Fruit fly (Drosophila melanogaster) whole organism, wandering third instar larva: Measurements from ENCODE around the gene Ostgamma.

ENCODE experiments used
- Abd-B ChIP-seq: fragments of >200 bp; optimal IDR thresholded peaks from 2 replicates; lab custom pipeline; 2017; ENCODE audit warnings: missing biosample characterization, missing genetic modification characterization
- CG32264 ChIP-seq: fragments of 200-800 bp; sonication (Bioruptor generic); optimal IDR thresholded peaks from 2 replicates; lab custom pipeline; 2016; ENCODE audit warnings: missing biosample characterization, missing genetic modification characterization
- CG9705 ChIP-seq: fragments of 200-800 bp; sonication (Bioruptor generic); optimal IDR thresholded peaks from 2 replicates; lab custom pipeline; 2018; ENCODE audit warnings: missing biosample characterization, mild to moderate bottlenecking, missing genetic modification characterization
- CrebA ChIP-seq: fragments of 200-800 bp; sonication (Bioruptor generic); optimal IDR thresholded peaks from 2 replicates; lab custom pipeline; 2016; ENCODE audit warnings: missing biosample characterization, mild to moderate bottlenecking, missing genetic modification characterization, borderline replicate concordance
- Dfd ChIP-seq: fragments of >200 bp; optimal IDR thresholded peaks from 2 replicates; lab custom pipeline; 2017; ENCODE audit warnings: missing biosample characterization, missing genetic modification characterization
- Dif ChIP-seq: fragments of 200-275, 200-300 bp; sonication (Bioruptor generic); optimal IDR thresholded peaks from 2 replicates; lab custom pipeline; 2018; ENCODE audit warnings: missing biosample characterization, missing genetic modification characterization; ENCODE audit not compliant: partially characterized antibody
- GATAd ChIP-seq: sonication (Bioruptor generic); optimal IDR thresholded peaks from 2 replicates; lab custom pipeline; 2016; ENCODE audit warnings: missing biosample characterization, missing genetic modification characterization
- HLH106 ChIP-seq: fragments of 200-800 bp; optimal IDR thresholded peaks from 3 replicates; lab custom pipeline; 2019; ENCODE audit warnings: missing biosample characterization, mild to moderate bottlenecking, missing genetic modification characterization, moderate library complexity
- Hnf4 ChIP-seq: fragments of 200-800 bp; sonication (Bioruptor generic); optimal IDR thresholded peaks from 2 replicates; lab custom pipeline; 2016; ENCODE audit warnings: missing biosample characterization, mild to moderate bottlenecking, missing genetic modification characterization
- Hr78 ChIP-seq: fragments of >200 bp; optimal IDR thresholded peaks from 2 replicates; lab custom pipeline; 2017; ENCODE audit warnings: missing biosample characterization, missing genetic modification characterization
- Hr83 ChIP-seq: fragments of 200-300 bp; sonication (Bioruptor generic); optimal IDR thresholded peaks from 2 replicates; lab custom pipeline; 2016; ENCODE audit warnings: missing biosample characterization, mild to moderate bottlenecking, missing genetic modification characterization, moderate library complexity; ENCODE audit not compliant: poor library complexity, severe bottlenecking
- Jra ChIP-seq: sonication (Bioruptor generic); optimal IDR thresholded peaks from 2 replicates; lab custom pipeline; 2016; ENCODE audit warnings: missing biosample characterization, missing genetic modification characterization
- Mio ChIP-seq: sonication (Bioruptor generic); optimal IDR thresholded peaks from 2 replicates; lab custom pipeline; 2016; ENCODE audit warnings: missing biosample characterization, missing genetic modification characterization
- Myc ChIP-seq: fragments of >200 bp; optimal IDR thresholded peaks from 2 replicates; lab custom pipeline; 2017
- N ChIP-seq: fragments of >200 bp; optimal IDR thresholded peaks from 2 replicates; lab custom pipeline; 2018; ENCODE audit warnings: missing biosample characterization, missing external identifiers, missing genetic modification characterization
- OdsH ChIP-seq: fragments of 200-800 bp; sonication (Bioruptor generic); optimal IDR thresholded peaks from 2 replicates; lab custom pipeline; 2016; ENCODE audit warnings: missing biosample characterization, mild to moderate bottlenecking, missing genetic modification characterization
- Rel ChIP-seq, 2 experiments: fragments of 200-800 bp; sonication (Bioruptor generic) in 1 of 2; optimal IDR thresholded peaks; 2 replicates in 1 of 2; 3 replicates in 1 of 2; lab custom pipeline; 2016 to 2019; ENCODE audit warnings: mild to moderate bottlenecking in 2 of 2, missing biosample characterization in 2 of 2, missing genetic modification characterization in 2 of 2, moderate library complexity in 1 of 2
- Sp1 ChIP-seq: fragments of 200-800 bp; sonication (Bioruptor generic); optimal IDR thresholded peaks from 3 replicates; lab custom pipeline; 2019; ENCODE audit warnings: missing biosample characterization, mild to moderate bottlenecking, missing genetic modification characterization, moderate library complexity
- Vsx2 ChIP-seq: fragments of 200-300, 225-300 bp; sonication (Bioruptor generic); optimal IDR thresholded peaks from 2 replicates; lab custom pipeline; 2018; ENCODE audit warnings: missing biosample characterization, missing genetic modification characterization; ENCODE audit not compliant: partially characterized antibody
- br ChIP-seq: fragments of 200-800 bp; sonication (Bioruptor generic); optimal IDR thresholded peaks from 2 replicates; lab custom pipeline; 2016; ENCODE audit warnings: missing biosample characterization, missing genetic modification characterization
- brk ChIP-seq: fragments of 200-800 bp; sonication (Bioruptor generic); optimal IDR thresholded peaks from 2 replicates; lab custom pipeline; 2016; ENCODE audit warnings: missing biosample characterization, mild to moderate bottlenecking, missing genetic modification characterization
- dl ChIP-seq, 2 experiments: fragments of 175-275, 200-275 bp in 1 of 2; fragments of 200-275 bp in 1 of 2; sonication (Bioruptor generic); optimal IDR thresholded peaks; lab custom pipeline; 2018; ENCODE audit warnings: mild to moderate bottlenecking in 2 of 2, missing biosample characterization in 2 of 2, missing genetic modification characterization in 2 of 2, moderate library complexity in 2 of 2; ENCODE audit not compliant: partially characterized antibody in 2 of 2, insufficient read depth in 1 of 2
- dmrt93B ChIP-seq: fragments of 200-800 bp; sonication (Bioruptor generic); optimal IDR thresholded peaks from 2 replicates; lab custom pipeline; 2018; ENCODE audit warnings: missing biosample characterization, mild to moderate bottlenecking, missing genetic modification characterization
- dsf ChIP-seq: sonication (Bioruptor generic); optimal IDR thresholded peaks from 2 replicates; lab custom pipeline; 2016; ENCODE audit warnings: missing biosample characterization, missing genetic modification characterization, borderline replicate concordance
- ey ChIP-seq: fragments of 200-800 bp; sonication (Bioruptor generic); optimal IDR thresholded peaks from 2 replicates; lab custom pipeline; 2016; ENCODE audit warnings: missing biosample characterization, missing genetic modification characterization
- foxo ChIP-seq, 2 experiments: fragments of 200-800 bp; sonication (Bioruptor generic); optimal IDR thresholded peaks; 2 replicates in 1 of 2; 3 replicates in 1 of 2; lab custom pipeline; 2016 to 2017; ENCODE audit warnings: missing biosample characterization in 2 of 2, missing genetic modification characterization in 2 of 2
- fru ChIP-seq: fragments of 200-800 bp; sonication (Bioruptor generic); optimal IDR thresholded peaks from 3 replicates; lab custom pipeline; 2016; ENCODE audit warnings: missing biosample characterization, mild to moderate bottlenecking, missing genetic modification characterization
- h ChIP-seq: fragments of 200-800 bp; sonication (Bioruptor generic); optimal IDR thresholded peaks from 3 replicates; lab custom pipeline; 2016; ENCODE audit warnings: missing biosample characterization, mild to moderate bottlenecking, missing genetic modification characterization
- jim ChIP-seq: fragments of 175-275, 200-325 bp; sonication (Bioruptor generic); optimal IDR thresholded peaks from 2 replicates; lab custom pipeline; 2016; ENCODE audit warnings: missing biosample characterization, mild to moderate bottlenecking, missing genetic modification characterization
- lola ChIP-seq: fragments of >200 bp; optimal IDR thresholded peaks from 2 replicates; lab custom pipeline; 2017; ENCODE audit warnings: missing biosample characterization, missing genetic modification characterization
- pan ChIP-seq: fragments of >200 bp; optimal IDR thresholded peaks from 2 replicates; lab custom pipeline; 2017
- psq ChIP-seq: fragments of 200-800 bp; sonication (Bioruptor generic); optimal IDR thresholded peaks from 3 replicates; lab custom pipeline; 2017; ENCODE audit warnings: missing biosample characterization, mild to moderate bottlenecking, missing genetic modification characterization, moderate library complexity
- rgr ChIP-seq: fragments of 200-800 bp; sonication (Bioruptor generic); optimal IDR thresholded peaks from 3 replicates; lab custom pipeline; 2016; ENCODE audit warnings: missing biosample characterization, mild to moderate bottlenecking, missing genetic modification characterization
- sage ChIP-seq: fragments of 200-800 bp; sonication (Bioruptor generic); optimal IDR thresholded peaks from 2 replicates; lab custom pipeline; 2016; ENCODE audit warnings: missing biosample characterization, mild to moderate bottlenecking, missing genetic modification characterization
- sv ChIP-seq: fragments of 200-800 bp; sonication (Bioruptor generic); optimal IDR thresholded peaks from 3 replicates; lab custom pipeline; 2016; ENCODE audit warnings: missing biosample characterization, missing genetic modification characterization
- tai ChIP-seq: sonication (Bioruptor generic); optimal IDR thresholded peaks from 2 replicates; lab custom pipeline; 2016; ENCODE audit warnings: missing biosample characterization, missing genetic modification characterization
- usp ChIP-seq: fragments of >200 bp; optimal IDR thresholded peaks from 2 replicates; lab custom pipeline; 2017; ENCODE audit warnings: missing biosample characterization, missing genetic modification characterization
- woc ChIP-seq: sonication (Bioruptor generic); optimal IDR thresholded peaks from 2 replicates; lab custom pipeline; 2016; ENCODE audit warnings: missing biosample characterization, mild to moderate bottlenecking, missing genetic modification characterization

The Ostgamma gene

dm6 chr2L:8325150-8325549 lies 17.2 kb upstream of the Ostgamma start, which contains the start of gene CG7781:
Gene CG7781, minus strand, starts transcription at chr2L:8325409.
- TF ChIP-seq sage (no peak), rgr (GFP tag; lab: Kevin White, UChicago) (no peak), Jra (GFP tag; lab: Kevin White, UChicago) (no peak), Hr83 (peak; percentile 29), HLH106 (tag; lab: Kevin White, UChicago) (no peak), brk (GFP tag; lab: Kevin White, UChicago) (no peak), CG32264 (GFP tag; lab: Kevin White, UChicago) (no peak)

- TF ChIP-seq br (GFP tag; lab: Kevin White, UChicago) (no peak), foxo (GFP tag; optimal IDR thresholded peaks at IDR 0.05; lab: Kevin White, UChicago) (peak in 1 of 2 experiments; percentile 64), Abd-B (GFP tag; lab: Kevin White, UChicago) (no peak), lola (GFP tag; lab: Kevin White, UChicago) (no peak), Sp1 (GFP tag; lab: Kevin White, UChicago) (peak; percentile 57), psq (GFP tag; lab: Kevin White, UChicago) (peak; percentile 42), CrebA (GFP tag; lab: Kevin White, UChicago) (no peak), tai (GFP tag; lab: Kevin White, UChicago) (no peak), sv (no peak), dmrt93B (peak; percentile 33), pan (lab: Kevin White, UChicago) (no peak), N (GFP tag; lab: Kevin White, UChicago) (no peak), Dfd (GFP tag; lab: Kevin White, UChicago) (no peak), Vsx2 (GFP tag; lab: Kevin White, UChicago) (no peak), Hr78 (no peak), sage (no peak), Myc (no peak), rgr (GFP tag; lab: Kevin White, UChicago) (peak; percentile 63), dsf (GFP tag; lab: Kevin White, UChicago) (no peak), CG32264 (GFP tag; lab: Kevin White, UChicago) (no peak), ey (GFP tag; lab: Kevin White, UChicago) (peak; percentile 11), Hnf4 (no peak), h (GFP tag; lab: Kevin White, UChicago) (no peak), HLH106 (tag; lab: Kevin White, UChicago) (no peak), usp (GFP tag; lab: Kevin White, UChicago) (no peak), fru (GFP tag; lab: Kevin White, UChicago) (no peak), jim (no peak), dl (GFP tag; optimal IDR thresholded peaks at IDR 0.05; lab: Kevin White, UChicago; ENCODE audit: insufficient read depth in 1 of 2, partially characterized antibody in 2 of 2) (no peak), CG9705 (peak; percentile 78), Dif (GFP tag; lab: Kevin White, UChicago) (no peak), Jra (GFP tag; lab: Kevin White, UChicago) (no peak), brk (GFP tag; lab: Kevin White, UChicago) (no peak), Rel (GFP tag; optimal IDR thresholded peaks at IDR 0.05; lab: Kevin White, UChicago) (no peak), Rel (tag; optimal IDR thresholded peaks at IDR 0.05; lab: Kevin White, UChicago) (no peak), Mio (GFP tag; lab: Kevin White, UChicago) (no peak), GATAd (GFP tag; lab: Kevin White, UChicago) (no peak), woc (GFP tag; lab: Kevin White, UChicago) (no peak), OdsH (GFP tag; lab: Kevin White, UChicago) (peak; percentile 52), Hr83 (peak; percentile 53)
Observed at dm6 chr2L:8319858-8320525, 12.0 kb upstream of the Ostgamma start, which contains the start of the genes mtsh and strat. Gene mtsh, minus strand, starts transcription at chr2L:8319908. Gene strat, plus strand, starts transcription at chr2L:8320328.
